Worm (Caenorhabditis elegans): Measurements from ENCODE around the gene zipt-7.1.

Gene zipt-7.1

ce11 chrIV:17278363-17278762, 9.6 kb downstream of the zipt-7.1 start (continued):
- TF ChIP-seq daf-8 (GFP tag; IDR thresholded peaks at IDR 0.05), result 0 out of 2 replicates have a peak, but pooled peaks have one; percentile 46
- TF ChIP-seq pha-4 (GFP tag; IDR thresholded peaks at IDR 0.05), result peak; percentile 93
- TF ChIP-seq pha-4 (tag; optimal IDR thresholded peaks at IDR 0.05), result peak; percentile 46
- TF ChIP-seq dve-1 (tag; optimal IDR thresholded peaks at IDR 0.05; ENCODE audit: insufficient read depth), result peak; percentile 98
- peak; percentile 10 to 80 for TF ChIP-seq daf-16 (GFP tag; optimal IDR thresholded peaks at IDR 0.05)
- TF ChIP-seq daf-16 (tag; optimal IDR thresholded peaks at IDR 0.05), result peak; percentile 39
- peak; percentile 47 to 79 for TF ChIP-seq mdl-1 (tag; optimal IDR thresholded peaks at IDR 0.05)
- peak; percentile 32 for TF ChIP-seq ceh-32 (tag; optimal IDR thresholded peaks at IDR 0.05; ENCODE audit: poor library complexity)
- TF ChIP-seq zip-2 (tag; optimal IDR thresholded peaks at IDR 0.05), result peak; percentile 88
- TF ChIP-seq sdz-12 (GFP tag; optimal IDR thresholded peaks at IDR 0.05), result peak; percentile 96
- peak; percentile 50; the same call in 1 of the 2 replicates for TF ChIP-seq Y105C5A.15 (GFP tag; IDR thresholded peaks at IDR 0.05)
- peak; percentile 91 for TF ChIP-seq jun-1 (tag; optimal IDR thresholded peaks at IDR 0.05)
- peak; percentile 97 for TF ChIP-seq tra-1 (GFP tag; IDR thresholded peaks at IDR 0.05)
- TF ChIP-seq aha-1 (tag), result peak; percentile 99
- TF ChIP-seq zfp-2 (tag; optimal IDR thresholded peaks at IDR 0.05), result peak; percentile 86
- TF ChIP-seq fkh-10 (GFP tag; optimal IDR thresholded peaks at IDR 0.05), result peak; percentile 99
- TF ChIP-seq egl-27 (tag; optimal IDR thresholded peaks at IDR 0.05), result no peak
- TF ChIP-seq F10B5.3 (tag; optimal IDR thresholded peaks at IDR 0.05), result peak; percentile 78
- peak in 1 of 2 experiments; percentile 66 for TF ChIP-seq ZK546.5 (tag; optimal IDR thresholded peaks at IDR 0.05)
- TF ChIP-seq mep-1 (tag; optimal IDR thresholded peaks at IDR 0.05), result peak; percentile 99
- TF ChIP-seq nhr-76 (tag; optimal IDR thresholded peaks at IDR 0.05), result peak; percentile 78
- peak; percentile 98 for TF ChIP-seq nhr-77 (tag; optimal IDR thresholded peaks at IDR 0.05)
- TF ChIP-seq aly-2 (tag; optimal IDR thresholded peaks at IDR 0.05), result no peak
- no peak for TF ChIP-seq R02D3.7 (tag; optimal IDR thresholded peaks at IDR 0.05)
- TF ChIP-seq egl-43 (GFP tag; IDR thresholded peaks at IDR 0.05), result peak; percentile 94
- TF ChIP-seq ztf-7 (tag; optimal IDR thresholded peaks at IDR 0.05), result peak; percentile 63
- TF ChIP-seq snpc-4 (tag; optimal IDR thresholded peaks at IDR 0.05), result peak; percentile 27
- peak; percentile 55 for TF ChIP-seq php-3 (GFP tag; IDR thresholded peaks at IDR 0.05)
- TF ChIP-seq hlh-30 (tag; optimal IDR thresholded peaks at IDR 0.05; ENCODE audit: insufficient read depth), result peak; percentile 85
- TF ChIP-seq nhr-6 (tag; optimal IDR thresholded peaks at IDR 0.05), result peak; percentile 76
- TF ChIP-seq ctbp-1 (GFP tag; IDR thresholded peaks at IDR 0.05), result peak; percentile 88
- peak; percentile 85 for TF ChIP-seq unc-130 (GFP tag; optimal IDR thresholded peaks at IDR 0.05)
- TF ChIP-seq lin-38 (GFP tag; IDR thresholded peaks at IDR 0.05), result peak; percentile 90
- TF ChIP-seq Y5F2A.4 (GFP tag; optimal IDR thresholded peaks at IDR 0.05), result peak; percentile 55
- TF ChIP-seq snpc-1.2 (GFP tag; IDR thresholded peaks at IDR 0.05), result peak; percentile 89
- peak; percentile 89 for TF ChIP-seq ces-1 (GFP tag; optimal IDR thresholded peaks at IDR 0.05)
- TF ChIP-seq nhr-28 (tag; optimal IDR thresholded peaks at IDR 0.05), result peak; percentile 92
- TF ChIP-seq ceh-44 (GFP tag; IDR thresholded peaks at IDR 0.05), result peak; percentile 50; the same call in 1 of the 2 replicates
- TF ChIP-seq zip-11 (GFP tag; IDR thresholded peaks at IDR 0.05), result 0 out of 2 replicates have a peak, but pooled peaks have one; percentile 24
- TF ChIP-seq ZK337.2 (GFP tag; IDR thresholded peaks at IDR 0.05), result 0 out of 2 replicates have a peak, but pooled peaks have one; percentile 32
- peak; percentile 81 for TF ChIP-seq spr-3 (GFP tag; optimal IDR thresholded peaks at IDR 0.05)
- TF ChIP-seq set-16 (GFP tag; IDR thresholded peaks at IDR 0.05), result peak; percentile 65
- no peak for TF ChIP-seq cey-2 (tag; optimal IDR thresholded peaks at IDR 0.05; ENCODE audit: borderline replicate concordance, insufficient read depth)
- peak; percentile 75 for TF ChIP-seq arid-1 (GFP tag; conservative IDR thresholded peaks at IDR 0.05)
- peak; percentile 91 to 95 for TF ChIP-seq lsy-2 (tag; optimal IDR thresholded peaks at IDR 0.05)
- no peak for TF ChIP-seq lin-15B (tag; optimal IDR thresholded peaks at IDR 0.05)
- TF ChIP-seq nhr-48 (tag; optimal IDR thresholded peaks at IDR 0.05), result peak; percentile 92
- peak; percentile 19 for TF ChIP-seq ceh-28 (tag; optimal IDR thresholded peaks at IDR 0.05)
- no peak for TF ChIP-seq unc-39 (tag; optimal IDR thresholded peaks at IDR 0.05)
- TF ChIP-seq nhr-11 (tag; optimal IDR thresholded peaks at IDR 0.05), result peak; percentile 99
- peak; percentile 92 for TF ChIP-seq dmd-9 (GFP tag; IDR thresholded peaks at IDR 0.05)
- TF ChIP-seq daf-19 (GFP tag; conservative IDR thresholded peaks at IDR 0.05), result peak; percentile 90

All from whole organism, L4 larva.